Worm (Caenorhabditis elegans) whole organism, L1 larva: Measurements from ENCODE around the gene let-19.

Source experiments
- C34B4.2 ChIP-seq: sonication (generic microtip); optimal IDR thresholded peaks from 2 replicates; lab custom pipeline; 2017; ENCODE audit warnings: mild to moderate bottlenecking, missing genetic modification characterization, missing compliant biosample characterization
- F16B12.6 ChIP-seq: fragments of 150-350 bp; optimal IDR thresholded peaks from 2 replicates; lab custom pipeline; 2014; ENCODE audit warnings: missing biosample characterization, missing genetic modification characterization
- Y116A8C.19 ChIP-seq: sonication (generic microtip); optimal IDR thresholded peaks from 2 replicates; lab custom pipeline; 2016; ENCODE audit warnings: missing compliant biosample characterization, missing genetic modification characterization, borderline replicate concordance
- aha-1 ChIP-seq: fragments of 150-350 bp; optimal IDR thresholded peaks from 2 replicates; lab custom pipeline; 2014; ENCODE audit warnings: missing biosample characterization, missing genetic modification characterization
- ceh-63 ChIP-seq: fragments of 200-800 bp; sonication (Bioruptor generic); optimal IDR thresholded peaks from 2 replicates; lab custom pipeline; 2018; ENCODE audit warnings: mild to moderate bottlenecking, missing genetic modification characterization, missing compliant biosample characterization
- ceh-8 ChIP-seq: fragments of 200-800 bp; sonication (Bioruptor generic); optimal IDR thresholded peaks from 2 replicates; lab custom pipeline; 2018; ENCODE audit warnings: mild to moderate bottlenecking, missing genetic modification characterization, moderate library complexity, missing compliant biosample characterization
- ceh-82 ChIP-seq, 3 experiments: fragments of 150-350 bp in 1 of 3; sonication (generic microtip) in 2 of 3; optimal IDR thresholded peaks; 2 replicates each; lab custom pipeline; 2014 to 2017; ENCODE audit warnings: missing biosample characterization in 3 of 3, missing genetic modification characterization in 3 of 3
- ceh-88 ChIP-seq: fragments of 200-800 bp; sonication (Bioruptor generic); IDR thresholded peaks from 2 replicates; pipeline ENCODE4 v1.3.6; 2022; ENCODE audit warnings: missing genetic modification characterization, missing compliant biosample characterization
- ceh-90 ChIP-seq: sonication (generic microtip); optimal IDR thresholded peaks from 2 replicates; lab custom pipeline; 2016; ENCODE audit warnings: missing genetic modification characterization, missing compliant biosample characterization
- ces-1 ChIP-seq: fragments of 150-350 bp; optimal IDR thresholded peaks from 2 replicates; lab custom pipeline; 2014; ENCODE audit warnings: missing biosample characterization, missing genetic modification reagents, missing genetic modification characterization
- dsc-1 ChIP-seq: sonication (generic microtip); optimal IDR thresholded peaks from 2 replicates; lab custom pipeline; 2016; ENCODE audit warnings: mild to moderate bottlenecking, missing genetic modification characterization, missing compliant biosample characterization
- efl-3 ChIP-seq: fragments of 200-800 bp; sonication (Bioruptor generic); optimal IDR thresholded peaks from 2 replicates; lab custom pipeline; 2018; ENCODE audit warnings: mild to moderate bottlenecking, missing genetic modification characterization, missing compliant biosample characterization
- egl-27 ChIP-seq, 2 experiments: fragments of 150-350 bp in 1 of 2; sonication (generic microtip); optimal IDR thresholded peaks; 3 replicates each; lab custom pipeline; 2017 to 2018; ENCODE audit warnings: missing biosample characterization in 2 of 2, missing genetic modification characterization in 2 of 2, missing genetic modification reagents in 2 of 2
- elt-2 ChIP-seq: sonication (generic microtip); optimal IDR thresholded peaks from 2 replicates; lab custom pipeline; 2016; ENCODE audit warnings: missing genetic modification characterization, mild to moderate bottlenecking, inconsistent platforms, missing compliant biosample characterization, missing genetic modification reagents
- elt-3 ChIP-seq, 6 experiments: fragments of 150-350 bp in 1 of 6; sonication (generic microtip); optimal IDR thresholded peaks; 2 replicates each; lab custom pipeline; 2017 to 2018; ENCODE audit warnings: missing biosample characterization in 6 of 6, missing genetic modification characterization in 6 of 6, inconsistent platforms in 1 of 6
- ets-5 ChIP-seq: fragments of 200-800 bp; sonication (Bioruptor generic); IDR thresholded peaks from 2 replicates; pipeline ENCODE4 v1.3.6; 2022; ENCODE audit warnings: missing genetic modification characterization, missing compliant biosample characterization
- fkh-4 ChIP-seq: sonication (generic microtip); optimal IDR thresholded peaks from 2 replicates; lab custom pipeline; 2016; ENCODE audit warnings: missing compliant biosample characterization, missing genetic modification characterization, borderline replicate concordance
- fos-1 ChIP-seq: fragments of 150-350 bp; optimal IDR thresholded peaks from 2 replicates; lab custom pipeline; 2014; ENCODE audit warnings: missing biosample characterization, missing genetic modification characterization
- hpl-2 ChIP-seq: fragments of 150-350 bp; optimal IDR thresholded peaks from 2 replicates; lab custom pipeline; 2014; ENCODE audit warnings: missing biosample characterization, missing genetic modification reagents, missing genetic modification characterization
- irx-1 ChIP-seq: sonication (generic microtip); optimal IDR thresholded peaks from 2 replicates; lab custom pipeline; 2016; ENCODE audit warnings: missing genetic modification characterization, missing compliant biosample characterization
- isw-1 ChIP-seq: fragments of 200-800 bp; sonication (Bioruptor generic); IDR thresholded peaks from 2 replicates; pipeline ENCODE4 v1.3.6; 2022; ENCODE audit warnings: missing genetic modification characterization, missing compliant biosample characterization
- jun-1 ChIP-seq: fragments of 150-350 bp; optimal IDR thresholded peaks from 2 replicates; lab custom pipeline; 2014; ENCODE audit warnings: missing biosample characterization, missing genetic modification reagents, missing genetic modification characterization
- lin-14 ChIP-seq: fragments of 200-800 bp; sonication (Bioruptor generic); optimal IDR thresholded peaks from 2 replicates; lab custom pipeline; 2018; ENCODE audit warnings: mild to moderate bottlenecking, missing genetic modification characterization, moderate library complexity, missing compliant biosample characterization
- lin-15B ChIP-seq: fragments of 150-350 bp; sonication (generic microtip); optimal IDR thresholded peaks from 3 replicates; lab custom pipeline; 2014; ENCODE audit warnings: missing biosample characterization, missing genetic modification characterization
- lin-35 ChIP-seq, 2 experiments: fragments of 150-350 bp; optimal IDR thresholded peaks; 2 replicates each; lab custom pipeline; 2014; ENCODE audit warnings: missing biosample characterization in 2 of 2, missing genetic modification characterization in 2 of 2, missing genetic modification reagents in 2 of 2
- lin-39 ChIP-seq: fragments of 150-350 bp; optimal IDR thresholded peaks from 2 replicates; lab custom pipeline; 2014; ENCODE audit warnings: missing biosample characterization, missing genetic modification reagents, missing genetic modification characterization
- lsy-2 ChIP-seq, 2 experiments: fragments of 150-350 bp; optimal IDR thresholded peaks; 2 replicates each; lab custom pipeline; 2014; ENCODE audit warnings: missing biosample characterization in 2 of 2, missing genetic modification characterization in 2 of 2
- mab-9 ChIP-seq: fragments of 200-800 bp; sonication (Bioruptor generic); IDR thresholded peaks from 2 replicates; pipeline ENCODE4 v1.3.6; 2022; ENCODE audit warnings: missing genetic modification reagents, missing genetic modification characterization, missing compliant biosample characterization
- mdl-1 ChIP-seq, 2 experiments: fragments of 150-350 bp; optimal IDR thresholded peaks; 2 replicates each; lab custom pipeline; 2014 to 2017; ENCODE audit warnings: missing biosample characterization in 2 of 2, missing genetic modification characterization in 2 of 2, inconsistent platforms in 1 of 2
- nhr-12 ChIP-seq: sonication (generic microtip); optimal IDR thresholded peaks from 2 replicates; lab custom pipeline; 2017; ENCODE audit warnings: missing biosample characterization, missing genetic modification characterization
- nhr-19 ChIP-seq: fragments of 200-800 bp; sonication (Bioruptor generic); conservative IDR thresholded peaks from 2 replicates; pipeline ENCODE4 v1.3.6; 2022; ENCODE audit warnings: missing genetic modification characterization, missing compliant biosample characterization
- nhr-20 ChIP-seq: sonication (generic microtip); optimal IDR thresholded peaks from 2 replicates; lab custom pipeline; 2016; ENCODE audit warnings: mild to moderate bottlenecking, missing genetic modification characterization, missing compliant biosample characterization
- nhr-237 ChIP-seq: fragments of 150-350 bp; optimal IDR thresholded peaks from 2 replicates; lab custom pipeline; 2014; ENCODE audit warnings: missing biosample characterization, missing genetic modification characterization
- nhr-47 ChIP-seq: sonication (generic microtip); optimal IDR thresholded peaks from 2 replicates; lab custom pipeline; 2016; ENCODE audit warnings: mild to moderate bottlenecking, missing genetic modification characterization, moderate library complexity, missing compliant biosample characterization
- nhr-71 ChIP-seq: sonication (generic microtip); optimal IDR thresholded peaks from 2 replicates; lab custom pipeline; 2016; ENCODE audit warnings: mild to moderate bottlenecking, missing genetic modification characterization, moderate library complexity, missing compliant biosample characterization
- nhr-77 ChIP-seq: fragments of 150-350 bp; optimal IDR thresholded peaks from 2 replicates; lab custom pipeline; 2014; ENCODE audit warnings: missing biosample characterization, missing genetic modification characterization
- nhr-85 ChIP-seq: sonication (generic microtip); peaks from one replicate; lab custom pipeline; 2016; ENCODE audit warnings: missing genetic modification characterization, inconsistent platforms, missing compliant biosample characterization
- nhr-90 ChIP-seq: sonication (generic microtip); optimal IDR thresholded peaks from 2 replicates; lab custom pipeline; 2016; ENCODE audit warnings: mild to moderate bottlenecking, missing genetic modification characterization, missing compliant biosample characterization; ENCODE audit not compliant: poor library complexity
- pax-3 ChIP-seq: fragments of 200-800 bp; sonication (Bioruptor generic); optimal IDR thresholded peaks from 2 replicates; lab custom pipeline; 2018; ENCODE audit warnings: mild to moderate bottlenecking, missing genetic modification characterization, moderate library complexity, missing compliant biosample characterization
- pqm-1 ChIP-seq: sonication (generic microtip); optimal IDR thresholded peaks from 3 replicates; lab custom pipeline; 2017; ENCODE audit warnings: missing biosample characterization, missing genetic modification characterization
- rnt-1 ChIP-seq: sonication (generic microtip); optimal IDR thresholded peaks from 2 replicates; lab custom pipeline; 2016; ENCODE audit warnings: mild to moderate bottlenecking, missing genetic modification characterization, moderate library complexity, missing compliant biosample characterization
- skn-1 ChIP-seq: fragments of 150-350 bp; optimal IDR thresholded peaks from 2 replicates; lab custom pipeline; 2014; ENCODE audit warnings: missing biosample characterization, missing genetic modification characterization
- snu-23 ChIP-seq: sonication (generic microtip); optimal IDR thresholded peaks from 2 replicates; lab custom pipeline; 2016; ENCODE audit warnings: missing genetic modification characterization, missing compliant biosample characterization
- sox-4 ChIP-seq: sonication (generic microtip); optimal IDR thresholded peaks from 2 replicates; lab custom pipeline; 2016; ENCODE audit warnings: missing genetic modification characterization, missing compliant biosample characterization
- sup-37 ChIP-seq: fragments of 200-800 bp; sonication (Bioruptor generic); optimal IDR thresholded peaks from 2 replicates; lab custom pipeline; 2018; ENCODE audit warnings: mild to moderate bottlenecking, missing genetic modification characterization, missing compliant biosample characterization
- tbx-2 ChIP-seq: sonication (generic microtip); optimal IDR thresholded peaks from 2 replicates; lab custom pipeline; 2016; ENCODE audit warnings: missing genetic modification characterization, missing compliant biosample characterization
- unc-62 ChIP-seq: fragments of 150-350 bp; optimal IDR thresholded peaks from 2 replicates; lab custom pipeline; 2014; ENCODE audit warnings: missing biosample characterization, missing genetic modification reagents, missing genetic modification characterization
- unc-86 ChIP-seq: sonication (generic microtip); optimal IDR thresholded peaks from 2 replicates; lab custom pipeline; 2016; ENCODE audit warnings: missing genetic modification characterization, missing compliant biosample characterization
- unc-98 ChIP-seq: fragments of 200-800 bp; sonication (Bioruptor generic); IDR thresholded peaks from 2 replicates; pipeline ENCODE4 v1.3.6; 2022; ENCODE audit warnings: missing genetic modification characterization, missing compliant biosample characterization
- vab-15 ChIP-seq: sonication (generic microtip); optimal IDR thresholded peaks from 2 replicates; lab custom pipeline; 2017; ENCODE audit warnings: missing genotype, mild to moderate bottlenecking, missing genetic modification characterization, missing compliant biosample characterization
- xbp-1 ChIP-seq: sonication (generic microtip); optimal IDR thresholded peaks from 2 replicates; lab custom pipeline; 2016; ENCODE audit warnings: missing genetic modification characterization, missing compliant biosample characterization
- zag-1 ChIP-seq: fragments of 150-350 bp; optimal IDR thresholded peaks from 2 replicates; lab custom pipeline; 2014; ENCODE audit warnings: missing biosample characterization, missing genetic modification characterization
- ztf-11 ChIP-seq, 2 experiments: sonication (generic microtip); optimal IDR thresholded peaks; 2 replicates each; lab custom pipeline; 2016 to 2017; ENCODE audit warnings: missing genetic modification characterization in 2 of 2, missing biosample characterization in 1 of 2, missing compliant biosample characterization in 1 of 2
- ztf-4 ChIP-seq: fragments of 150-350 bp; optimal IDR thresholded peaks from 2 replicates; lab custom pipeline; 2014; ENCODE audit warnings: missing biosample characterization, missing genetic modification characterization

The let-19 gene

ce11 chrII:8817225-8817624, 46.5 kb downstream of the let-19 start:
- TF ChIP-seq sup-37 (GFP tag; lab: Kevin White, UChicago) (no peak), ceh-88 (GFP tag; lab: Robert Waterston, UW) (no peak), lin-14 (GFP tag; lab: Kevin White, UChicago) (peak; percentile 25), lin-39 (tag; lab: Kevin White, UChicago) (no peak), vab-15 (tag; lab: Kevin White, UChicago) (no peak), ceh-63 (GFP tag; lab: Kevin White, UChicago) (no peak), Y116A8C.19 (tag; lab: Kevin White, UChicago) (no peak), lin-35 (GFP tag; optimal IDR thresholded peaks at IDR 0.05; lab: Kevin White, UChicago) (peak in 1 of 2 experiments; percentile 32), unc-62 (GFP tag; lab: Kevin White, UChicago) (no peak), skn-1 (no peak), unc-86 (tag; lab: Kevin White, UChicago) (no peak), tbx-2 (tag; lab: Kevin White, UChicago) (no peak), aha-1 (no peak), ztf-11 (tag; optimal IDR thresholded peaks at IDR 0.05; lab: Kevin White, UChicago) (no peak), pax-3 (no peak), lin-15B (no peak), nhr-19 (peak; percentile 42), elt-3 (tag; optimal IDR thresholded peaks at IDR 0.05; lab: Kevin White, UChicago) (peak in 2 of 6 experiments; percentile 39 to 66), jun-1 (tag; lab: Kevin White, UChicago) (no peak), mdl-1 (tag; optimal IDR thresholded peaks at IDR 0.05; lab: Kevin White, UChicago) (no peak), efl-3 (GFP tag; lab: Kevin White, UChicago) (no peak), unc-98 (GFP tag; lab: Robert Waterston, UW) (no peak), C34B4.2 (tag; lab: Kevin White, UChicago) (no peak), ztf-4 (no peak), nhr-20 (peak; percentile 46), snu-23 (GFP tag; lab: Kevin White, UChicago) (peak; percentile 63), zag-1 (tag; lab: Kevin White, UChicago) (no peak), isw-1 (GFP tag; lab: Robert Waterston, UW) (no peak), nhr-85 (tag; lab: Kevin White, UChicago) (peak; percentile 74), nhr-71 (tag; lab: Kevin White, UChicago) (peak; percentile 58), dsc-1 (no peak), ces-1 (no peak), ceh-82 (tag; optimal IDR thresholded peaks at IDR 0.05; lab: Kevin White, UChicago) (no peak), xbp-1 (tag; lab: Kevin White, UChicago) (no peak), lsy-2 (tag; optimal IDR thresholded peaks at IDR 0.05; lab: Kevin White, UChicago) (peak in 1 of 2 experiments; percentile 24), elt-2 (tag; lab: Kevin White, UChicago) (no peak), nhr-90 (tag; lab: Kevin White, UChicago) (peak; percentile 51), nhr-77 (tag; lab: Kevin White, UChicago) (no peak), fos-1 (no peak), nhr-47 (tag; lab: Kevin White, UChicago) (peak; percentile 36), mab-9 (0 out of 2 replicates have a peak, but pooled peaks have one; percentile 10), sox-4 (no peak), nhr-237 (tag; lab: Kevin White, UChicago) (no peak), irx-1 (no peak), ceh-90 (tag; lab: Kevin White, UChicago) (no peak), hpl-2 (GFP tag; lab: Kevin White, UChicago) (peak; percentile 15), pqm-1 (tag; lab: Kevin White, UChicago) (no peak), nhr-12 (no peak), F16B12.6 (tag; lab: Kevin White, UChicago) (no peak), rnt-1 (tag; lab: Kevin White, UChicago) (no peak), fkh-4 (tag; lab: Kevin White, UChicago) (no peak), egl-27 (tag; optimal IDR thresholded peaks at IDR 0.05; lab: Kevin White, UChicago) (no peak), ets-5 (GFP tag; lab: Robert Waterston, UW) (no peak), ceh-8 (no peak)
